Worm (Caenorhabditis elegans): Measurements from ENCODE around the gene ctsa-1.1.

ce11 chrII:4762574-4763285 is 25.3 kb downstream of the ctsa-1.1 start, which contains the start of gene F26G1.2:
- TF ChIP-seq nhr-77 (tag; optimal IDR thresholded peaks at IDR 0.05) (no peak), ama-1 (optimal IDR thresholded peaks at IDR 0.05) (no peak), lin-15B (tag; optimal IDR thresholded peaks at IDR 0.05) (no peak)
